Fruit fly (Drosophila melanogaster) whole organism, embryonic: Measurements from ENCODE around the gene CG3349.

Experiments
- CG1233 ChIP-seq: fragments of 200-800 bp; sonication (Bioruptor generic); optimal IDR thresholded peaks from 4 replicates; lab custom pipeline; 2018; ENCODE audit warnings: missing biosample characterization, mild to moderate bottlenecking, missing genetic modification characterization
- CG12659 ChIP-seq: fragments of 200-800 bp; sonication (Bioruptor generic); optimal IDR thresholded peaks from 3 replicates; lab custom pipeline; 2017; ENCODE audit warnings: mild to moderate bottlenecking, missing biosample characterization, missing genetic modification reagents, missing genetic modification characterization
- CG13287 ChIP-seq: fragments of 200-800 bp; sonication (Bioruptor generic); IDR thresholded peaks from 2 replicates; pipeline ENCODE4 v1.3.6; 2022; ENCODE audit warnings: missing biosample characterization, missing genetic modification characterization; ENCODE audit not compliant: partially characterized antibody
- CG15514 ChIP-seq: fragments of 200-800 bp; sonication (Bioruptor generic); optimal IDR thresholded peaks from 3 replicates; lab custom pipeline; 2017; ENCODE audit warnings: missing biosample characterization, missing genetic modification characterization, mild to moderate bottlenecking, moderate library complexity, missing genetic modification reagents
- CG16813 ChIP-seq: fragments of 200-800 bp; sonication (Bioruptor generic); IDR thresholded peaks from 3 replicates; pipeline ENCODE4 v1.3.6; 2022; ENCODE audit warnings: missing biosample characterization, missing genetic modification characterization; ENCODE audit not compliant: partially characterized antibody
- CG16815 ChIP-seq: fragments of 200-800 bp; sonication (Bioruptor generic); optimal IDR thresholded peaks from 3 replicates; lab custom pipeline; 2017; ENCODE audit warnings: missing biosample characterization, mild to moderate bottlenecking, missing genetic modification characterization
- CG17359 ChIP-seq: fragments of 200-800 bp; sonication (Bioruptor generic); optimal IDR thresholded peaks from 3 replicates; lab custom pipeline; 2018; ENCODE audit warnings: missing biosample characterization, mild to moderate bottlenecking, missing genetic modification characterization, moderate library complexity
- CG17385 ChIP-seq: fragments of 200-800 bp; sonication (Bioruptor generic); optimal IDR thresholded peaks from 3 replicates; lab custom pipeline; 2018; ENCODE audit warnings: missing biosample characterization, mild to moderate bottlenecking, missing genetic modification characterization
- CG17568 ChIP-seq: fragments of 200-800 bp; sonication (Bioruptor generic); optimal IDR thresholded peaks from 2 replicates; lab custom pipeline; 2018; ENCODE audit warnings: missing biosample characterization, mild to moderate bottlenecking, missing genetic modification characterization, moderate library complexity
- CG17802 ChIP-seq: fragments of 200-800 bp; sonication (Bioruptor generic); optimal IDR thresholded peaks from 2 replicates; lab custom pipeline; 2018; ENCODE audit warnings: missing biosample characterization, mild to moderate bottlenecking, missing genetic modification characterization, moderate library complexity
- CG1792 ChIP-seq: fragments of 200-800 bp; sonication (Bioruptor generic); optimal IDR thresholded peaks from 2 replicates; lab custom pipeline; 2016; ENCODE audit warnings: missing biosample characterization, missing genetic modification characterization
- CG30403 ChIP-seq: fragments of 200-800 bp; sonication (Bioruptor generic); optimal IDR thresholded peaks from 3 replicates; lab custom pipeline; 2016; ENCODE audit warnings: missing biosample characterization, missing genetic modification characterization
- CG3065 ChIP-seq: fragments of 200-800 bp; sonication (Bioruptor generic); optimal IDR thresholded peaks from 2 replicates; lab custom pipeline; 2016; ENCODE audit warnings: missing biosample characterization, missing genetic modification characterization
- CG3726 ChIP-seq: fragments of 200-800 bp; sonication (Bioruptor generic); IDR thresholded peaks from 3 replicates; pipeline ENCODE4, ENCODE4 v1.3.6; 2022; ENCODE audit warnings: missing biosample characterization, missing genetic modification characterization
- CG3847 ChIP-seq: fragments of 200-800 bp; sonication (Bioruptor generic); IDR thresholded peaks from 2 replicates; pipeline ENCODE4 v1.3.6; 2022; ENCODE audit warnings: missing biosample characterization, missing genetic modification characterization
- CG3995 ChIP-seq: fragments of 200-800 bp; sonication (Bioruptor generic); optimal IDR thresholded peaks from 3 replicates; lab custom pipeline; 2016; ENCODE audit warnings: missing biosample characterization, missing genetic modification characterization
- CG4282 ChIP-seq: fragments of 200-800 bp; sonication (Bioruptor generic); optimal IDR thresholded peaks from 2 replicates; lab custom pipeline; 2016; ENCODE audit warnings: missing biosample characterization, missing genetic modification characterization
- CG6254 ChIP-seq: fragments of 200-800 bp; sonication (Bioruptor generic); optimal IDR thresholded peaks from 3 replicates; lab custom pipeline; 2017; ENCODE audit warnings: mild to moderate bottlenecking, missing biosample characterization, missing genetic modification reagents, missing genetic modification characterization
- CG8478 ChIP-seq: fragments of >200 bp; optimal IDR thresholded peaks from 2 replicates; lab custom pipeline; 2018
- CG8944 ChIP-seq: fragments of 200-800 bp; sonication (Bioruptor generic); optimal IDR thresholded peaks from 3 replicates; lab custom pipeline; 2016; ENCODE audit warnings: missing biosample characterization, missing genetic modification characterization
- Chrac-16 ChIP-seq: fragments of 200-800 bp; sonication (Bioruptor generic); optimal IDR thresholded peaks from 3 replicates; lab custom pipeline; 2016; ENCODE audit warnings: missing biosample characterization, missing genetic modification characterization
- Deaf1 ChIP-seq: fragments of 200-800 bp; optimal IDR thresholded peaks from 3 replicates; lab custom pipeline; 2019; ENCODE audit warnings: missing biosample characterization, mild to moderate bottlenecking, missing genetic modification characterization, moderate library complexity
- Dek ChIP-seq: fragments of 200-800 bp; sonication (Bioruptor generic); optimal IDR thresholded peaks from 3 replicates; lab custom pipeline; 2019; ENCODE audit warnings: missing biosample characterization, mild to moderate bottlenecking, missing genetic modification characterization, moderate library complexity
- Dfd ChIP-seq, 2 experiments: fragments of >200 bp; optimal IDR thresholded peaks; 2 replicates each; lab custom pipeline; 2017; ENCODE audit warnings: missing biosample characterization in 2 of 2, missing genetic modification characterization in 2 of 2
- Dll ChIP-seq: fragments of 200-800 bp; sonication (Bioruptor generic); IDR thresholded peaks from 4 replicates; pipeline ENCODE4 v1.3.6; 2022; ENCODE audit warnings: missing biosample characterization, missing genetic modification characterization; ENCODE audit not compliant: partially characterized antibody
- Drgx ChIP-seq: fragments of 200-800 bp; sonication (Bioruptor generic); IDR thresholded peaks from 2 replicates; pipeline ENCODE4 v1.3.6; 2022; ENCODE audit warnings: missing biosample characterization, missing genetic modification characterization
- GATAe ChIP-seq: fragments of 200-800 bp; sonication (Bioruptor generic); conservative IDR thresholded peaks from 2 replicates; pipeline ENCODE4 v1.3.6; 2022; ENCODE audit warnings: missing biosample characterization, missing genetic modification characterization
- HmgZ ChIP-seq: fragments of 200-800 bp; sonication (Bioruptor generic); optimal IDR thresholded peaks from 2 replicates; lab custom pipeline; 2018; ENCODE audit warnings: missing biosample characterization, mild to moderate bottlenecking, missing genetic modification characterization
- Med ChIP-seq: fragments of 200-800 bp; sonication (Bioruptor generic); peaks from one replicate; lab custom pipeline; 2016; ENCODE audit warnings: missing biosample characterization, missing genetic modification characterization, mild to moderate bottlenecking, inconsistent platforms, moderate library complexity
- Myb ChIP-seq: fragments of 200-800 bp; sonication (Bioruptor generic); optimal IDR thresholded peaks from 2 replicates; lab custom pipeline; 2016; ENCODE audit warnings: missing biosample characterization, missing genetic modification characterization
- Neu2 ChIP-seq: fragments of 200-800 bp; sonication (Bioruptor generic); optimal IDR thresholded peaks from 3 replicates; lab custom pipeline; 2016; ENCODE audit warnings: missing biosample characterization, missing genetic modification characterization, borderline replicate concordance
- Ravus ChIP-seq: fragments of 200-800 bp; sonication (Bioruptor generic); IDR thresholded peaks from 2 replicates; pipeline ENCODE4 v1.3.6; 2022; ENCODE audit warnings: missing biosample characterization, missing genetic modification characterization
- Sox102F ChIP-seq: fragments of 200-800 bp; sonication (Bioruptor generic); optimal IDR thresholded peaks from 2 replicates; lab custom pipeline; 2018; ENCODE audit warnings: missing biosample characterization, mild to moderate bottlenecking, missing genetic modification characterization, moderate library complexity
- Sry-δ ChIP-seq: fragments of 200-800 bp; sonication (Bioruptor generic); optimal IDR thresholded peaks from 2 replicates; lab custom pipeline; 2016; ENCODE audit warnings: missing biosample characterization, missing genetic modification characterization
- Xrp1 ChIP-seq: fragments of 200-800 bp; sonication (Bioruptor generic); IDR thresholded peaks from 2 replicates; pipeline ENCODE4 v1.3.6; 2022; ENCODE audit warnings: missing biosample characterization, missing genetic modification characterization
- btn ChIP-seq: fragments of 200-800 bp; sonication (Bioruptor generic); optimal IDR thresholded peaks from 2 replicates; lab custom pipeline; 2016; ENCODE audit warnings: missing biosample characterization, missing genetic modification characterization
- cad ChIP-seq: fragments of >200 bp; optimal IDR thresholded peaks from 2 replicates; lab custom pipeline; 2017; ENCODE audit warnings: missing biosample characterization, missing genetic modification characterization
- chn ChIP-seq: fragments of 200-800 bp; sonication (Bioruptor generic); optimal IDR thresholded peaks from 2 replicates; lab custom pipeline; 2016; ENCODE audit warnings: missing biosample characterization, missing genetic modification characterization
- crc ChIP-seq: fragments of 200-800 bp; sonication (Bioruptor generic); optimal IDR thresholded peaks from 2 replicates; lab custom pipeline; 2016; ENCODE audit warnings: missing biosample characterization, missing genetic modification characterization
- her ChIP-seq: fragments of 200-800 bp; sonication (Bioruptor generic); optimal IDR thresholded peaks from 2 replicates; lab custom pipeline; 2016; ENCODE audit warnings: missing biosample characterization, missing genetic modification characterization
- ind ChIP-seq: fragments of 200-800 bp; sonication (Bioruptor generic); optimal IDR thresholded peaks from 3 replicates; lab custom pipeline; 2016; ENCODE audit warnings: missing biosample characterization, missing genetic modification characterization
- mirr ChIP-seq: fragments of 200-800 bp; sonication (Bioruptor generic); optimal IDR thresholded peaks from 3 replicates; lab custom pipeline; 2018; ENCODE audit warnings: missing biosample characterization, mild to moderate bottlenecking, missing genetic modification characterization
- nau ChIP-seq: fragments of 200-800 bp; sonication (Bioruptor generic); optimal IDR thresholded peaks from 3 replicates; lab custom pipeline; 2017; ENCODE audit warnings: missing biosample characterization, mild to moderate bottlenecking, missing genetic modification characterization, missing genetic modification reagents
- pita ChIP-seq: fragments of 200-800 bp; sonication (Bioruptor generic); optimal IDR thresholded peaks from 2 replicates; lab custom pipeline; 2017; ENCODE audit warnings: missing biosample characterization, mild to moderate bottlenecking, missing genetic modification characterization
- prd ChIP-seq, 3 experiments: fragments of >200 bp in 2 of 3; fragments of 200-800 bp in 1 of 3; sonication (Bioruptor generic) in 1 of 3; optimal IDR thresholded peaks in 2 of 3; IDR thresholded peaks in 1 of 3; 2 replicates in 2 of 3; 3 replicates in 1 of 3; pipeline versions ENCODE4 v1.3.6 to Lab custom; 2017 to 2022; ENCODE audit warnings: missing biosample characterization in 1 of 3, missing genetic modification characterization in 1 of 3
- pum ChIP-seq: fragments of 200-800 bp; sonication (Bioruptor generic); optimal IDR thresholded peaks from 2 replicates; lab custom pipeline; 2016; ENCODE audit warnings: missing biosample characterization, missing genetic modification characterization
- ranshi ChIP-seq: fragments of 200-800 bp; sonication (Bioruptor generic); IDR thresholded peaks from 2 replicates; pipeline ENCODE4 v1.3.6; 2022; ENCODE audit warnings: missing biosample characterization, missing genetic modification characterization
- rib ChIP-seq: fragments of 200-800 bp; sonication (Bioruptor generic); IDR thresholded peaks from 2 replicates; pipeline ENCODE4 v1.3.6; 2022; ENCODE audit warnings: missing biosample characterization, missing genetic modification characterization
- toy ChIP-seq: fragments of 200-800 bp; sonication (Bioruptor generic); IDR thresholded peaks from 2 replicates; pipeline ENCODE4 v1.3.6; 2022; ENCODE audit warnings: missing biosample characterization, missing genetic modification characterization
- wek ChIP-seq: fragments of 200-800 bp; sonication (Bioruptor generic); optimal IDR thresholded peaks from 3 replicates; lab custom pipeline; 2018; ENCODE audit warnings: missing biosample characterization, mild to moderate bottlenecking, missing genetic modification characterization, moderate library complexity
- zen2 ChIP-seq: fragments of 200-800 bp; sonication (Bioruptor generic); IDR thresholded peaks from 3 replicates; pipeline ENCODE4 v1.3.6; 2022; ENCODE audit warnings: missing biosample characterization, missing genetic modification characterization; ENCODE audit not compliant: partially characterized antibody

CG3349 gene

DNA sequence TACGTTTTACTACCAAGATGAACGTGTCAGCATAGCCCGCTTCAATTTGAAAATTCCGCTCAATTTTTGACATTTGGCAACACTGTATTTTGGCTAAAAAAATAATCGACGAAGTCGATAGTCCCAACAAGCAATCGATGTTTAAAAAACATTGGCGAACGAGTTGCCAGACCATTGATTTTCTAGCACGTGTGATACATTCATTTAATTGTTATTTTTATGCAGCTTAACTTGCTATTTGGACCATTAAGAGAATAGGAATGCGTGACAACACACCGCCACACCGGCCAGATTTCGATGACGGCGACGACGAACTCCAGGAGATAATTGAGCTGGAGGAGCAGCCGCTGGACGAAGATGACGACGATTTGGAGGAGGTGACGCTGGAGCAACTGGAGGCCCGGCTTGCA is 3.3 kb downstream of the CG3349 start, which contains the start of gene CG5114 (continued):
- TF ChIP-seq CG1233 (no peak), rib (GFP tag; lab: Robert Waterston, UW) (no peak), zen2 (GFP tag; lab: Robert Waterston, UW) (peak; percentile 82), CG4282 (no peak), Dll (GFP tag; lab: Robert Waterston, UW) (peak; percentile 93), Dfd (GFP tag; optimal IDR thresholded peaks at IDR 0.05; lab: Kevin White, UChicago) (no peak), Chrac-16 (GFP tag; lab: Kevin White, UChicago) (no peak), Myb (GFP tag; lab: Kevin White, UChicago) (peak; percentile 67), Sox102F (GFP tag; lab: Kevin White, UChicago) (peak; percentile 14), btn (GFP tag; lab: Kevin White, UChicago) (no peak), CG17568 (no peak), CG30403 (peak; percentile 50), GATAe (GFP tag; lab: Robert Waterston, UW) (no peak), prd (optimal IDR thresholded peaks at IDR 0.05; lab: Kevin White, UChicago) (no peak), prd (GFP tag; IDR thresholded peaks at IDR 0.05; lab: Robert Waterston, UW) (no peak), CG3065 (GFP tag; lab: Kevin White, UChicago) (no peak), CG3847 (peak; percentile 89), CG13287 (GFP tag; lab: Robert Waterston, UW) (peak; percentile 97), toy (GFP tag; lab: Robert Waterston, UW) (no peak), pita (GFP tag; lab: Kevin White, UChicago) (no peak), CG1792 (GFP tag; lab: Kevin White, UChicago) (peak; percentile 56), ind (peak; percentile 36), CG12659 (GFP tag; lab: Kevin White, UChicago) (peak; percentile 63), mirr (GFP tag; lab: Kevin White, UChicago) (peak; percentile 29), CG16813 (GFP tag; lab: Robert Waterston, UW) (peak; percentile 87), CG17385 (GFP tag; lab: Kevin White, UChicago) (no peak), CG6254 (GFP tag; lab: Kevin White, UChicago) (no peak), ranshi (GFP tag; lab: Robert Waterston, UW) (no peak), Drgx (GFP tag; lab: Robert Waterston, UW) (no peak), Ravus (GFP tag; lab: Robert Waterston, UW) (no peak), CG15514 (GFP tag; lab: Kevin White, UChicago) (peak; percentile 67), CG8944 (peak; percentile 24), Xrp1 (GFP tag; lab: Robert Waterston, UW) (peak; percentile 57; the same call in 1 of the 2 replicates), Neu2 (GFP tag; lab: Kevin White, UChicago) (no peak), CG3995 (GFP tag; lab: Kevin White, UChicago) (peak; percentile 74), Dek (tag; lab: Kevin White, UChicago) (no peak), cad (GFP tag; lab: Kevin White, UChicago) (no peak), pum (GFP tag; lab: Kevin White, UChicago) (peak; percentile 11), crc (GFP tag; lab: Kevin White, UChicago) (no peak), Sry-δ (GFP tag; lab: Kevin White, UChicago) (peak; percentile 88), CG17359 (tag; lab: Kevin White, UChicago) (peak; percentile 14), HmgZ (tag; lab: Kevin White, UChicago) (peak; percentile 80), CG16815 (GFP tag; lab: Kevin White, UChicago) (no peak), CG3726 (GFP tag; lab: Robert Waterston, UW) (no peak), CG8478 (lab: Kevin White, UChicago) (no peak), her (GFP tag; lab: Kevin White, UChicago) (peak; percentile 60), Med (GFP tag; lab: Kevin White, UChicago) (peak; percentile 94), CG17802 (tag; lab: Kevin White, UChicago) (no peak), chn (GFP tag; lab: Kevin White, UChicago) (no peak), Deaf1 (tag; lab: Kevin White, UChicago) (no peak), wek (GFP tag; lab: Kevin White, UChicago) (no peak), nau (GFP tag; lab: Kevin White, UChicago) (no peak)
